Worm (Caenorhabditis elegans) whole organism, early embryonic: ENCODE data around the gene arrd-2.

Source experiments
- B0310.2 ChIP-seq: sonication (generic microtip); optimal IDR thresholded peaks from 2 replicates; lab custom pipeline; 2016; ENCODE audit warnings: mild to moderate bottlenecking, missing genetic modification characterization, missing compliant biosample characterization
- ama-1 ChIP-seq: fragments of 150-350 bp; optimal IDR thresholded peaks from 2 replicates; lab custom pipeline; 2014
- flt-1 ChIP-seq: fragments of 200-800 bp; sonication (Bioruptor generic); IDR thresholded peaks from 2 replicates; pipeline ENCODE4 v1.3.6; 2022; ENCODE audit warnings: missing genetic modification characterization, missing compliant biosample characterization
- hmg-4 ChIP-seq: fragments of 200-800 bp; sonication (Bioruptor generic); optimal IDR thresholded peaks from 2 replicates; lab custom pipeline; 2018; ENCODE audit warnings: mild to moderate bottlenecking, missing genetic modification characterization, missing compliant biosample characterization
- hnd-1 ChIP-seq: sonication (generic microtip); optimal IDR thresholded peaks from 2 replicates; lab custom pipeline; 2016; ENCODE audit warnings: missing genetic modification characterization, missing compliant biosample characterization
- sea-1 ChIP-seq: fragments of 200-800 bp; sonication (Bioruptor generic); conservative IDR thresholded peaks from 2 replicates; pipeline ENCODE4 v1.3.6; 2022; ENCODE audit warnings: missing genetic modification characterization, missing compliant biosample characterization
- tbx-11 ChIP-seq: fragments of 200-800 bp; sonication (Bioruptor generic); IDR thresholded peaks from 2 replicates; pipeline ENCODE4 v1.3.6; 2022; ENCODE audit warnings: missing genetic modification characterization, missing compliant biosample characterization
- tbx-37 ChIP-seq: fragments of 200-800 bp; sonication (Bioruptor generic); conservative IDR thresholded peaks from 2 replicates; pipeline ENCODE4 v1.3.6; 2022; ENCODE audit warnings: missing genetic modification reagents, missing genetic modification characterization, missing compliant biosample characterization
- tra-4 ChIP-seq: sonication (generic microtip); optimal IDR thresholded peaks from 2 replicates; lab custom pipeline; 2017; ENCODE audit warnings: missing genetic modification characterization, missing compliant biosample characterization

- TF ChIP-seq hmg-4: no peak
- TF ChIP-seq flt-1 (GFP tag; lab: Robert Waterston, UW): no peak
- no peak for TF ChIP-seq hnd-1 (tag; lab: Kevin White, UChicago)
- TF ChIP-seq tbx-37 (GFP tag; lab: Robert Waterston, UW): no peak
- no peak for TF ChIP-seq sea-1 (GFP tag; lab: Robert Waterston, UW)
- no peak for TF ChIP-seq ama-1 (lab: Kevin White, UChicago)
- no peak for TF ChIP-seq tra-4
- TF ChIP-seq tbx-11 (GFP tag; lab: Robert Waterston, UW): no peak
- TF ChIP-seq B0310.2 (tag; lab: Kevin White, UChicago): no peak
Measured at ce11 chrII:9447965-9448364, 40.4 kb downstream of the arrd-2 start, which contains the start of gene chil-18.
